Worm (Caenorhabditis elegans): ENCODE data around the gene twk-5.

twk-5 gene

ce11 chrII:11501956-11502355, 16.9 kb upstream of the twk-5 start:
- TF ChIP-seq nhr-237 (tag; optimal IDR thresholded peaks at IDR 0.05) = no peak
- TF ChIP-seq nhr-43 (tag; optimal IDR thresholded peaks at IDR 0.05; ENCODE audit: poor library complexity, severe bottlenecking) = peak; percentile 81
- TF ChIP-seq elt-3 (tag; optimal IDR thresholded peaks at IDR 0.05) = peak; percentile 98 to 100 (median 100)
- TF ChIP-seq fos-1 (tag; optimal IDR thresholded peaks at IDR 0.05) = no peak
- no peak for TF ChIP-seq ztf-11 (tag; optimal IDR thresholded peaks at IDR 0.05)
- peak; percentile 39 for TF ChIP-seq tbx-2 (tag; optimal IDR thresholded peaks at IDR 0.05)
- no peak for TF ChIP-seq ZK546.5 (tag; optimal IDR thresholded peaks at IDR 0.05)
- no peak for TF ChIP-seq egl-5 (tag; optimal IDR thresholded peaks at IDR 0.05)
- peak; percentile 49 for TF ChIP-seq nhr-23 (tag; optimal IDR thresholded peaks at IDR 0.05)
- peak; percentile 60 for TF ChIP-seq nhr-25 (tag; optimal IDR thresholded peaks at IDR 0.05)
- TF ChIP-seq pha-4 (tag; optimal IDR thresholded peaks at IDR 0.05) = no peak
- no peak for TF ChIP-seq elt-2 (tag; optimal IDR thresholded peaks at IDR 0.05)

ce11 chrII:11500198-11500597, 15.1 kb upstream of the twk-5 start, which contains the start of gene B0334.20:
Gene B0334.20 (minus strand): TSS chrII:11500459.
- no peak for TF ChIP-seq fkh-10 (GFP tag; optimal IDR thresholded peaks at IDR 0.05)
- no peak for TF ChIP-seq ceh-82 (tag; optimal IDR thresholded peaks at IDR 0.05)
- no peak for TF ChIP-seq unc-62 (GFP tag; optimal IDR thresholded peaks at IDR 0.05)
- TF ChIP-seq elt-2 (tag; optimal IDR thresholded peaks at IDR 0.05) = peak; percentile 44
- TF ChIP-seq lin-39 (tag; optimal IDR thresholded peaks at IDR 0.05) = no peak

- TF ChIP-seq mml-1 (tag; optimal IDR thresholded peaks at IDR 0.05) = no peak
- TF ChIP-seq ceh-82 (tag; optimal IDR thresholded peaks at IDR 0.05) = no peak
- no peak for TF ChIP-seq zag-1 (tag; optimal IDR thresholded peaks at IDR 0.05)
- no peak for TF ChIP-seq nhr-25 (tag; optimal IDR thresholded peaks at IDR 0.05)
- no peak for TF ChIP-seq nhr-67 (tag; optimal IDR thresholded peaks at IDR 0.05)
- TF ChIP-seq sea-2 (GFP tag; optimal IDR thresholded peaks at IDR 0.05) = no peak
- no peak for TF ChIP-seq tbx-2 (tag; optimal IDR thresholded peaks at IDR 0.05)
- TF ChIP-seq elt-3 (tag; optimal IDR thresholded peaks at IDR 0.05) = no peak
- TF ChIP-seq egl-5 (tag; optimal IDR thresholded peaks at IDR 0.05) = no peak
- TF ChIP-seq snpc-4 (tag; optimal IDR thresholded peaks at IDR 0.05) = no peak
- TF ChIP-seq elt-1 (tag; optimal IDR thresholded peaks at IDR 0.05) = no peak
- no peak for TF ChIP-seq ceh-16 (tag; optimal IDR thresholded peaks at IDR 0.05)
- no peak for TF ChIP-seq lsy-12 (tag; optimal IDR thresholded peaks at IDR 0.05)
- TF ChIP-seq R02D3.7 (tag; optimal IDR thresholded peaks at IDR 0.05) = no peak
- no peak for TF ChIP-seq ama-1 (optimal IDR thresholded peaks at IDR 0.05)
- no peak for TF ChIP-seq fkh-2 (tag; optimal IDR thresholded peaks at IDR 0.05)
Observed at ce11 chrII:11497365-11497764, 12.3 kb upstream of the twk-5 start, which contains the start of gene B0334.5. Gene B0334.5 (plus strand): TSS chrII:11497665.

- TF ChIP-seq lin-39 (tag; optimal IDR thresholded peaks at IDR 0.05) = peak; percentile 69
- no peak for TF ChIP-seq nhr-28 (tag; optimal IDR thresholded peaks at IDR 0.05)
- peak; percentile 21 for TF ChIP-seq nfya-1 (tag; optimal IDR thresholded peaks at IDR 0.05; ENCODE audit: insufficient read depth)
- TF ChIP-seq aly-2 (tag; optimal IDR thresholded peaks at IDR 0.05) = no peak
- TF ChIP-seq elt-1 (tag; optimal IDR thresholded peaks at IDR 0.05) = no peak
Observed at ce11 chrII:11496767-11497166, 11.7 kb upstream of the twk-5 start, which contains the start of gene emc-5. Gene emc-5 (plus strand): TSS chrII:11496780.

- no peak for TF ChIP-seq elt-1 (tag; optimal IDR thresholded peaks at IDR 0.05)
- no peak for TF ChIP-seq lin-15B (tag; optimal IDR thresholded peaks at IDR 0.05)
- TF ChIP-seq nhr-67 (tag; optimal IDR thresholded peaks at IDR 0.05) = no peak
- TF ChIP-seq ZK546.5 (tag; optimal IDR thresholded peaks at IDR 0.05) = no peak
- TF ChIP-seq snpc-4 (tag; optimal IDR thresholded peaks at IDR 0.05) = no peak
- TF ChIP-seq lsy-12 (tag; optimal IDR thresholded peaks at IDR 0.05) = no peak
- no peak for TF ChIP-seq lin-39 (tag; optimal IDR thresholded peaks at IDR 0.05)
Observed at ce11 chrII:11495806-11496205, 10.7 kb upstream of the twk-5 start.

- TF ChIP-seq tbx-2 (tag; optimal IDR thresholded peaks at IDR 0.05) (no peak), nhr-43 (tag; optimal IDR thresholded peaks at IDR 0.05; ENCODE audit: poor library complexity, severe bottlenecking) (no peak), skn-1 (tag; optimal IDR thresholded peaks at IDR 0.05) (peak; percentile 56), nfya-1 (tag; optimal IDR thresholded peaks at IDR 0.05; ENCODE audit: insufficient read depth) (peak; percentile 72), nhr-12 (tag; optimal IDR thresholded peaks at IDR 0.05) (no peak), unc-62 (GFP tag; optimal IDR thresholded peaks at IDR 0.05) (no peak), fos-1 (tag; optimal IDR thresholded peaks at IDR 0.05) (no peak), pha-4 (tag; optimal IDR thresholded peaks at IDR 0.05) (peak; percentile 70), elt-2 (tag; optimal IDR thresholded peaks at IDR 0.05) (no peak), egl-5 (tag; optimal IDR thresholded peaks at IDR 0.05) (peak; percentile 11)
Observed at ce11 chrII:11495307-11495706, 10.2 kb upstream of the twk-5 start, which contains the start of the genes ooc-3 and B0334.4. Gene ooc-3 (minus strand): TSS chrII:11495321. Gene B0334.4 (plus strand): TSS chrII:11495692.
